Fruit fly (Drosophila melanogaster) whole organism, embryonic: ENCODE measurements around the gene side-IV.
A peak's percentile ranks its signal among the peaks of the same experiment; 100 is the strongest.

Experiments used
- Bdp1 ChIP-seq: fragments of 200-800 bp; sonication (Bioruptor generic); optimal IDR thresholded peaks from 3 replicates; lab custom pipeline; 2016; ENCODE audit warnings: missing biosample characterization, missing genetic modification characterization
- CG11560 ChIP-seq: fragments of 200-800 bp; sonication (Bioruptor generic); IDR thresholded peaks from 3 replicates; pipeline ENCODE4 v1.3.6; 2022; ENCODE audit warnings: missing biosample characterization, missing genetic modification characterization
- CG1233 ChIP-seq: fragments of 200-800 bp; sonication (Bioruptor generic); optimal IDR thresholded peaks from 4 replicates; lab custom pipeline; 2018; ENCODE audit warnings: missing biosample characterization, mild to moderate bottlenecking, missing genetic modification characterization
- CG12769 ChIP-seq: fragments of 200-800 bp; sonication (Bioruptor generic); optimal IDR thresholded peaks from 2 replicates; lab custom pipeline; 2019; ENCODE audit warnings: missing biosample characterization, mild to moderate bottlenecking, missing genetic modification characterization, moderate library complexity
- CG13624 ChIP-seq: fragments of 200-800 bp; sonication (Bioruptor generic); optimal IDR thresholded peaks from 2 replicates; lab custom pipeline; 2016; ENCODE audit warnings: missing biosample characterization, missing genetic modification characterization
- CG13775 ChIP-seq: fragments of 200-800 bp; sonication (Bioruptor generic); optimal IDR thresholded peaks from 3 replicates; lab custom pipeline; 2017; ENCODE audit warnings: missing biosample characterization, mild to moderate bottlenecking, missing genetic modification characterization
- CG15479 ChIP-seq: fragments of 200-800 bp; sonication (Bioruptor generic); optimal IDR thresholded peaks from 3 replicates; lab custom pipeline; 2019; ENCODE audit warnings: missing biosample characterization, mild to moderate bottlenecking, missing genetic modification characterization, moderate library complexity
- CG1602 ChIP-seq: fragments of 200-800 bp; sonication (Bioruptor generic); optimal IDR thresholded peaks from 3 replicates; lab custom pipeline; 2016; ENCODE audit warnings: missing biosample characterization, missing genetic modification characterization
- CG18476 ChIP-seq: fragments of 200-800 bp; sonication (Bioruptor generic); optimal IDR thresholded peaks from 2 replicates; lab custom pipeline; 2016; ENCODE audit warnings: missing biosample characterization, mild to moderate bottlenecking, missing genetic modification characterization
- CG2129 ChIP-seq: fragments of 200-800 bp; sonication (Bioruptor generic); IDR thresholded peaks from 2 replicates; pipeline ENCODE4 v1.3.6; 2022; ENCODE audit warnings: missing biosample characterization, missing genetic modification characterization; ENCODE audit not compliant: partially characterized antibody
- CG3065 ChIP-seq: fragments of 200-800 bp; sonication (Bioruptor generic); optimal IDR thresholded peaks from 2 replicates; lab custom pipeline; 2016; ENCODE audit warnings: missing biosample characterization, missing genetic modification characterization
- CG31388 ChIP-seq: fragments of 200-800 bp; sonication (Bioruptor generic); optimal IDR thresholded peaks from 2 replicates; lab custom pipeline; 2016; ENCODE audit warnings: missing biosample characterization, missing genetic modification characterization
- CG4820 ChIP-seq: fragments of 200-800 bp; sonication (Bioruptor generic); optimal IDR thresholded peaks from 3 replicates; lab custom pipeline; 2016; ENCODE audit warnings: missing biosample characterization, missing genetic modification characterization
- CG6254 ChIP-seq: fragments of 200-800 bp; sonication (Bioruptor generic); optimal IDR thresholded peaks from 3 replicates; lab custom pipeline; 2017; ENCODE audit warnings: mild to moderate bottlenecking, missing biosample characterization, missing genetic modification reagents, missing genetic modification characterization
- CG7987 ChIP-seq: fragments of 200-800 bp; sonication (Bioruptor generic); optimal IDR thresholded peaks from 2 replicates; lab custom pipeline; 2018; ENCODE audit warnings: missing biosample characterization, mild to moderate bottlenecking, missing genetic modification characterization, moderate library complexity
- CG8290 ChIP-seq, 3 experiments: fragments of 200-800 bp; sonication (Bioruptor generic); optimal IDR thresholded peaks; 2 replicates each; lab custom pipeline; 2016 to 2019; ENCODE audit warnings: missing biosample characterization in 3 of 3, missing genetic modification characterization in 3 of 3, mild to moderate bottlenecking in 2 of 3, moderate library complexity in 1 of 3
- CG8359 ChIP-seq: fragments of 200-800 bp; sonication (Bioruptor generic); optimal IDR thresholded peaks from 2 replicates; lab custom pipeline; 2017; ENCODE audit warnings: missing biosample characterization, mild to moderate bottlenecking, missing genetic modification characterization, borderline replicate concordance
- Dek ChIP-seq: fragments of 200-800 bp; sonication (Bioruptor generic); optimal IDR thresholded peaks from 3 replicates; lab custom pipeline; 2019; ENCODE audit warnings: missing biosample characterization, mild to moderate bottlenecking, missing genetic modification characterization, moderate library complexity
- Doc3 ChIP-seq: fragments of 200-800 bp; sonication (Bioruptor generic); IDR thresholded peaks from 3 replicates; pipeline ENCODE4 v1.3.6; 2022; ENCODE audit warnings: missing biosample characterization, missing genetic modification characterization; ENCODE audit not compliant: partially characterized antibody
- HLH54F ChIP-seq: fragments of 200-800 bp; sonication (Bioruptor generic); optimal IDR thresholded peaks from 3 replicates; lab custom pipeline; 2016; ENCODE audit warnings: missing biosample characterization, missing genetic modification characterization
- Max ChIP-seq: fragments of 200-800 bp; sonication (Bioruptor generic); optimal IDR thresholded peaks from 2 replicates; lab custom pipeline; 2016; ENCODE audit warnings: missing biosample characterization, mild to moderate bottlenecking, missing genetic modification characterization
- Spps ChIP-seq: fragments of 200-800 bp; sonication (Bioruptor generic); optimal IDR thresholded peaks from 2 replicates; lab custom pipeline; 2018; ENCODE audit warnings: missing biosample characterization, mild to moderate bottlenecking, missing genetic modification characterization
- Ssrp ChIP-seq: fragments of 200-800 bp; sonication (Bioruptor generic); optimal IDR thresholded peaks from 2 replicates; lab custom pipeline; 2018; ENCODE audit warnings: missing biosample characterization, mild to moderate bottlenecking, missing genetic modification characterization, moderate library complexity
- bowl ChIP-seq: fragments of 200-800 bp; sonication (Bioruptor generic); IDR thresholded peaks from 2 replicates; pipeline ENCODE4 v1.3.6; 2022; ENCODE audit warnings: missing biosample characterization, missing genetic modification characterization
- dpn ChIP-seq, 2 experiments: fragments of 200-800 bp; sonication (Bioruptor generic); optimal IDR thresholded peaks; 3 replicates each; lab custom pipeline; 2016; ENCODE audit warnings: missing biosample characterization in 2 of 2, missing genetic modification characterization in 2 of 2
- ems ChIP-seq: fragments of 200-800 bp; sonication (Bioruptor generic); optimal IDR thresholded peaks from 3 replicates; lab custom pipeline; 2016; ENCODE audit warnings: missing biosample characterization, missing genetic modification characterization
- en ChIP-seq: fragments of 200-800 bp; sonication (Bioruptor generic); optimal IDR thresholded peaks from 2 replicates; lab custom pipeline; 2016; ENCODE audit warnings: missing biosample characterization, missing genetic modification characterization
- ewg ChIP-seq: fragments of 200-800 bp; sonication (Bioruptor generic); optimal IDR thresholded peaks from 3 replicates; lab custom pipeline; 2017; ENCODE audit warnings: mild to moderate bottlenecking, missing biosample characterization, missing genetic modification reagents, missing genetic modification characterization
- fu2 ChIP-seq: fragments of 200-800 bp; sonication (Bioruptor generic); optimal IDR thresholded peaks from 2 replicates; lab custom pipeline; 2016; ENCODE audit warnings: missing biosample characterization, missing genetic modification characterization
- gt ChIP-seq: fragments of 200-800 bp; sonication (Bioruptor generic); IDR thresholded peaks from 2 replicates; pipeline ENCODE4 v1.3.6; 2022; ENCODE audit warnings: missing biosample characterization, missing genetic modification characterization
- her ChIP-seq: fragments of 200-800 bp; sonication (Bioruptor generic); optimal IDR thresholded peaks from 2 replicates; lab custom pipeline; 2016; ENCODE audit warnings: missing biosample characterization, missing genetic modification characterization
- klu ChIP-seq: fragments of 200-800 bp; sonication (Bioruptor generic); IDR thresholded peaks from 2 replicates; pipeline ENCODE4 v1.3.6; 2022; ENCODE audit warnings: missing biosample characterization, missing genetic modification characterization
- lmd ChIP-seq: fragments of 200-800 bp; sonication (Bioruptor generic); IDR thresholded peaks from 2 replicates; pipeline ENCODE4 v1.3.6; 2022; ENCODE audit warnings: missing biosample characterization, missing genetic modification characterization
- nmo ChIP-seq: fragments of 200-800 bp; sonication (Bioruptor generic); optimal IDR thresholded peaks from 2 replicates; lab custom pipeline; 2018; ENCODE audit warnings: missing biosample characterization, mild to moderate bottlenecking, missing genetic modification characterization, moderate library complexity
- pita ChIP-seq: fragments of 200-800 bp; sonication (Bioruptor generic); optimal IDR thresholded peaks from 2 replicates; lab custom pipeline; 2017; ENCODE audit warnings: missing biosample characterization, mild to moderate bottlenecking, missing genetic modification characterization
- repo ChIP-seq: fragments of 200-800 bp; sonication (Bioruptor generic); optimal IDR thresholded peaks from 2 replicates; lab custom pipeline; 2016; ENCODE audit warnings: missing biosample characterization, missing genetic modification characterization
- schlank ChIP-seq: fragments of 200-800 bp; sonication (Bioruptor generic); optimal IDR thresholded peaks from 2 replicates; lab custom pipeline; 2018; ENCODE audit warnings: missing biosample characterization, mild to moderate bottlenecking, missing genetic modification characterization
- sens ChIP-seq: fragments of 200-800 bp; sonication (Bioruptor generic); peaks from one replicate; lab custom pipeline; 2016; ENCODE audit warnings: missing biosample characterization, missing genetic modification characterization
- sim ChIP-seq: fragments of 200-800 bp; sonication (Bioruptor generic); IDR thresholded peaks from 2 replicates; pipeline ENCODE4 v1.3.6; 2022; ENCODE audit warnings: missing biosample characterization, missing genetic modification characterization
- sima ChIP-seq: fragments of 200-800 bp; sonication (Bioruptor generic); optimal IDR thresholded peaks from 2 replicates; lab custom pipeline; 2016; ENCODE audit warnings: missing biosample characterization, missing genetic modification characterization
- slou ChIP-seq: fragments of 200-800 bp; sonication (Bioruptor generic); optimal IDR thresholded peaks from 3 replicates; lab custom pipeline; 2016; ENCODE audit warnings: missing biosample characterization, missing genetic modification characterization
- slp2 ChIP-seq: fragments of 200-800 bp; sonication (Bioruptor generic); optimal IDR thresholded peaks from 2 replicates; lab custom pipeline; 2016; ENCODE audit warnings: missing biosample characterization, missing genetic modification characterization
- so ChIP-seq: fragments of 200-800 bp; sonication (Bioruptor generic); IDR thresholded peaks from 3 replicates; pipeline ENCODE4 v1.3.6; 2022; ENCODE audit warnings: missing biosample characterization, missing genetic modification characterization
- stc ChIP-seq: fragments of 200-800 bp; sonication (Bioruptor generic); IDR thresholded peaks from 2 replicates; pipeline ENCODE4 v1.3.6; 2022; ENCODE audit warnings: missing biosample characterization, missing genetic modification characterization
- stwl ChIP-seq: fragments of 200-800 bp; sonication (Bioruptor generic); optimal IDR thresholded peaks from 3 replicates; lab custom pipeline; 2018; ENCODE audit warnings: missing biosample characterization, mild to moderate bottlenecking, missing genetic modification characterization, moderate library complexity
- tap ChIP-seq: fragments of 200-800 bp; optimal IDR thresholded peaks from 3 replicates; lab custom pipeline; 2019; ENCODE audit warnings: missing biosample characterization, mild to moderate bottlenecking, missing genetic modification characterization, moderate library complexity
- toy ChIP-seq: fragments of 200-800 bp; sonication (Bioruptor generic); IDR thresholded peaks from 2 replicates; pipeline ENCODE4 v1.3.6; 2022; ENCODE audit warnings: missing biosample characterization, missing genetic modification characterization
- unpg ChIP-seq: fragments of 200-800 bp; sonication (Bioruptor generic); optimal IDR thresholded peaks from 3 replicates; lab custom pipeline; 2018; ENCODE audit warnings: missing biosample characterization, mild to moderate bottlenecking, missing genetic modification characterization, moderate library complexity
- wor ChIP-seq: fragments of 200-800 bp; sonication (Bioruptor generic); IDR thresholded peaks from 2 replicates; pipeline ENCODE4 v1.3.6; 2022; ENCODE audit warnings: missing biosample characterization, missing genetic modification characterization
- yki ChIP-seq: fragments of >200 bp; optimal IDR thresholded peaks from 3 replicates; lab custom pipeline; 2018
- z ChIP-seq: fragments of 200-800 bp; sonication (Bioruptor generic); IDR thresholded peaks from 3 replicates; pipeline ENCODE4 v1.3.6; 2022; ENCODE audit warnings: missing biosample characterization, missing genetic modification characterization
- zfh1 ChIP-seq: fragments of 200-800 bp; sonication (Bioruptor generic); IDR thresholded peaks from 3 replicates; pipeline ENCODE4 v1.3.6; 2022; ENCODE audit warnings: missing biosample characterization, missing genetic modification characterization

The side-IV gene

DNA sequence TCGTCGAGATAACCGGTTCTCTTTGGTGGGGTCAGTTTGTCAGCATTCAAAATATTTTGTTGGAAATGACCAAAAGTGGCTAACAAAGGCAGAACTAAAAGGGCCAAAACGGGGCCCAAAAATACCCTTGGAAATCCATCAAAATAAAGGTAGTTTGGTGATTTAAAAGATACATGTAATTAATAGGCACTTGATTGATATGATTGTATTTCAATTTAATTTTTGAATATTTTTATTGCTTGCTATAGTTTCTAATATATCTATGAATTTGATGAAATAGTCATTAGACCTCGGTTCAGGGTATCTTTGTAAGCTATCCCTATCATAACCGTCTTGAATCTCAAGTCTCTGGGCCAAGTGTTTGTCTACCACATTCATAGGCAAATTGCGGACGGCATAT lies 3.6 kb downstream of the side-IV start (continued):
- TF ChIP-seq stc (GFP tag; lab: Robert Waterston, UW) = peak; percentile 73
- TF ChIP-seq CG1233 (GFP tag; lab: Kevin White, UChicago) = peak; percentile 56
- TF ChIP-seq so (GFP tag; lab: Robert Waterston, UW) = peak; percentile 73
- TF ChIP-seq CG8290 (GFP tag; optimal IDR thresholded peaks at IDR 0.05; lab: Kevin White, UChicago) = no peak
- no peak for TF ChIP-seq CG8290 (tag; optimal IDR thresholded peaks at IDR 0.05; lab: Kevin White, UChicago)
- peak; percentile 67 for TF ChIP-seq Ssrp (tag; lab: Kevin White, UChicago)
- TF ChIP-seq CG3065 (GFP tag; lab: Kevin White, UChicago) = no peak
- no peak for TF ChIP-seq repo (GFP tag; lab: Kevin White, UChicago)
- TF ChIP-seq CG15479 = no peak
- TF ChIP-seq yki (lab: Kevin White, UChicago) = no peak
- TF ChIP-seq klu (GFP tag; lab: Robert Waterston, UW) = peak; percentile 67
- TF ChIP-seq dpn (GFP tag; optimal IDR thresholded peaks at IDR 0.05; lab: Kevin White, UChicago) = peak; percentile 61 to 70
- TF ChIP-seq CG6254 = peak; percentile 47
- no peak for TF ChIP-seq slou (GFP tag; lab: Kevin White, UChicago)
- no peak for TF ChIP-seq CG8359 (GFP tag; lab: Kevin White, UChicago)
- peak; percentile 58 for TF ChIP-seq HLH54F (GFP tag; lab: Kevin White, UChicago)
- no peak for TF ChIP-seq z (GFP tag; lab: Robert Waterston, UW)
- TF ChIP-seq schlank = peak; percentile 35
- no peak for TF ChIP-seq sim (GFP tag; lab: Robert Waterston, UW)
- TF ChIP-seq CG13775 (GFP tag; lab: Kevin White, UChicago) = peak; percentile 40
- TF ChIP-seq Spps (tag; lab: Kevin White, UChicago) = peak; percentile 39
- peak; percentile 17 for TF ChIP-seq CG31388 (GFP tag; lab: Kevin White, UChicago)
- TF ChIP-seq toy (GFP tag; lab: Robert Waterston, UW) = peak; percentile 41; the same call in 1 of the 2 replicates
- no peak for TF ChIP-seq Bdp1
- peak; percentile 77 for TF ChIP-seq nmo (GFP tag; lab: Kevin White, UChicago)
- TF ChIP-seq CG2129 (GFP tag; lab: Robert Waterston, UW) = no peak
- TF ChIP-seq unpg (GFP tag; lab: Kevin White, UChicago) = peak; percentile 82
- TF ChIP-seq Dek (tag; lab: Kevin White, UChicago) = peak; percentile 75
- TF ChIP-seq pita (GFP tag; lab: Kevin White, UChicago) = no peak
- TF ChIP-seq ewg (GFP tag; lab: Kevin White, UChicago) = peak; percentile 27
- TF ChIP-seq sens (GFP tag; lab: Kevin White, UChicago) = peak; percentile 90
- TF ChIP-seq zfh1 = peak; percentile 73
- TF ChIP-seq slp2 (GFP tag; lab: Kevin White, UChicago) = no peak
- peak; percentile 67 for TF ChIP-seq CG13624
- no peak for TF ChIP-seq CG7987 (GFP tag; lab: Kevin White, UChicago)
- no peak for TF ChIP-seq sima (GFP tag; lab: Kevin White, UChicago)
- TF ChIP-seq CG18476 (GFP tag; lab: Kevin White, UChicago) = peak; percentile 60
- no peak for TF ChIP-seq stwl (tag; lab: Kevin White, UChicago)
- no peak for TF ChIP-seq tap
- no peak for TF ChIP-seq wor
- peak; percentile 79; the same call in 1 of the 2 replicates for TF ChIP-seq lmd (GFP tag; lab: Robert Waterston, UW)
- TF ChIP-seq CG1602 (GFP tag; lab: Kevin White, UChicago) = peak; percentile 49
- peak; percentile 43 for TF ChIP-seq Max (GFP tag; lab: Kevin White, UChicago)
- no peak for TF ChIP-seq her
- peak; percentile 46 for TF ChIP-seq CG12769 (tag; lab: Kevin White, UChicago)
- peak; percentile 11 for TF ChIP-seq en
- peak; percentile 44 for TF ChIP-seq CG4820
- TF ChIP-seq fu2 (GFP tag; lab: Kevin White, UChicago) = peak; percentile 23
- TF ChIP-seq CG11560 (tag; lab: Robert Waterston, UW) = 0 out of 3 replicates have a peak, but pooled peaks have one; percentile 40
- no peak for TF ChIP-seq gt (GFP tag; lab: Robert Waterston, UW)
- TF ChIP-seq Doc3 = no peak
- TF ChIP-seq ems (GFP tag; lab: Kevin White, UChicago) = peak; percentile 12
- no peak for TF ChIP-seq bowl (GFP tag; lab: Robert Waterston, UW)
